Fruit fly (Drosophila melanogaster) whole organism, pupa: ENCODE data around the gene Rad9.

Source experiments
- CG12605 ChIP-seq: fragments of 200-800 bp; sonication (Bioruptor generic); IDR thresholded peaks from 2 replicates; pipeline ENCODE4 v1.3.6; 2022; ENCODE audit warnings: missing biosample characterization, missing genetic modification characterization
- CG32121 ChIP-seq: fragments of 200-800 bp; sonication (Bioruptor generic); IDR thresholded peaks from 2 replicates; pipeline ENCODE4 v1.3.6; 2022; ENCODE audit warnings: missing biosample characterization, missing genetic modification characterization
- CG9948 ChIP-seq: fragments of 200-800 bp; sonication (Bioruptor generic); optimal IDR thresholded peaks from 2 replicates; lab custom pipeline; 2018; ENCODE audit warnings: missing biosample characterization, mild to moderate bottlenecking, missing genetic modification characterization, moderate library complexity
- Pif1B ChIP-seq: fragments of 200-800 bp; sonication (Bioruptor generic); optimal IDR thresholded peaks from 3 replicates; lab custom pipeline; 2016; ENCODE audit warnings: missing biosample characterization, missing genetic modification characterization
- fd96Ca ChIP-seq: fragments of 200-800 bp; sonication (Bioruptor generic); IDR thresholded peaks from 3 replicates; pipeline ENCODE4 v1.3.6; 2022; ENCODE audit warnings: missing biosample characterization, missing genetic modification characterization

- TF ChIP-seq CG12605 (no peak), fd96Ca (no peak), Pif1B (GFP tag; lab: Kevin White, UChicago) (no peak), CG32121 (GFP tag; lab: Robert Waterston, UW) (no peak), CG9948 (tag; lab: Kevin White, UChicago) (no peak)
Observed at dm6 chr3L:18922086-18922485, 49.7 kb upstream of the Rad9 start, which contains the start of gene CG3819.
